Worm (Caenorhabditis elegans): ENCODE results near the gene F10G7.12.

The F10G7.12 gene

ce11 chrII:4727769-4728168 lies 38.2 kb downstream of the F10G7.12 start, which contains the start of gene ttr-41 (continued):
- TF ChIP-seq nhr-6 (tag; optimal IDR thresholded peaks at IDR 0.05), result no peak
- TF ChIP-seq nhr-10 (tag; optimal IDR thresholded peaks at IDR 0.05), result no peak
- no peak for TF ChIP-seq lin-38 (GFP tag; IDR thresholded peaks at IDR 0.05)

DNA sequence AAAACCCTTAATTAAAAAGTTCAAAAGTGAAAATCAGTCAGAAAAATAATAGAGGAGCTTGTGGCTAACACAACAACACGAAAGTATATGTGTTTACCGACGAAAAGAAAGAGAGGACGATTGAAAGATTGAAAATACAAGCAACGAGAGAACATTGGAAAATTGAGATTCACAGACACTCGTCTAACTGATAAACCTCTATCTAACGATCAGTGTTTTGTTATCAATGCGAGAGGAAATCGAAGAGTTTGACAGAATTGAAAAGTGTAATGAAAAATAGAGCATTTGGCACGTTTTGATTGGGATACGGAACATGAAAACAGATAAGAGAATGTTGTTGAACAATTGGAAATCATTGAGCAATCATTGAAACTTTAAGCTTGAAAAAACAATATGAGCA lies 39.1 kb downstream of the F10G7.12 start:
- TF ChIP-seq dve-1 (tag; optimal IDR thresholded peaks at IDR 0.05; ENCODE audit: insufficient read depth) (peak; percentile 92), F37D6.2 (tag; optimal IDR thresholded peaks at IDR 0.05) (no peak), T20F7.1 (GFP tag; optimal IDR thresholded peaks at IDR 0.05) (peak; percentile 33), fkh-10 (GFP tag; optimal IDR thresholded peaks at IDR 0.05) (no peak), Y5F2A.4 (GFP tag; optimal IDR thresholded peaks at IDR 0.05) (no peak), pqm-1 (tag; optimal IDR thresholded peaks at IDR 0.05) (peak; percentile 99), zag-1 (tag; optimal IDR thresholded peaks at IDR 0.05) (no peak), ceh-62 (tag; optimal IDR thresholded peaks at IDR 0.05) (no peak), nhr-11 (tag; optimal IDR thresholded peaks at IDR 0.05) (peak; percentile 62), hlh-11 (tag; optimal IDR thresholded peaks at IDR 0.05) (peak; percentile 91), mep-1 (tag; optimal IDR thresholded peaks at IDR 0.05) (peak; percentile 18), mdl-1 (tag; optimal IDR thresholded peaks at IDR 0.05) (peak in 1 of 2 experiments; percentile 47), ceh-32 (tag; optimal IDR thresholded peaks at IDR 0.05; ENCODE audit: poor library complexity) (no peak), daf-16 (GFP tag; optimal IDR thresholded peaks at IDR 0.05) (peak; percentile 66 to 95), daf-16 (tag; optimal IDR thresholded peaks at IDR 0.05) (peak; percentile 99), dpl-1 (GFP tag; optimal IDR thresholded peaks at IDR 0.05) (peak; percentile 0), lsy-2 (tag; optimal IDR thresholded peaks at IDR 0.05) (no peak), ZK546.5 (tag; optimal IDR thresholded peaks at IDR 0.05) (no peak), mdt-29 (GFP tag; IDR thresholded peaks at IDR 0.05) (no peak), hmg-1.1 (GFP tag; IDR thresholded peaks at IDR 0.05) (no peak), nhr-237 (tag; optimal IDR thresholded peaks at IDR 0.05) (no peak), php-3 (GFP tag; IDR thresholded peaks at IDR 0.05) (peak; percentile 50; the same call in 1 of the 2 replicates), hlh-30 (tag; optimal IDR thresholded peaks at IDR 0.05; ENCODE audit: insufficient read depth) (peak; percentile 31), mxl-3 (GFP tag; optimal IDR thresholded peaks at IDR 0.05) (peak; percentile 44), aha-1 (tag) (no peak), Y105C5A.15 (GFP tag; IDR thresholded peaks at IDR 0.05) (no peak), dmd-6 (GFP tag; IDR thresholded peaks at IDR 0.05) (peak; percentile 89), snpc-1.2 (GFP tag; IDR thresholded peaks at IDR 0.05) (no peak), tra-1 (GFP tag; IDR thresholded peaks at IDR 0.05) (peak; percentile 86), ztf-7 (tag; optimal IDR thresholded peaks at IDR 0.05) (no peak), nhr-25 (tag; optimal IDR thresholded peaks at IDR 0.05; ENCODE audit: borderline replicate concordance, insufficient read depth) (no peak), hif-1 (tag; optimal IDR thresholded peaks at IDR 0.05) (peak; percentile 58 to 96), nhr-77 (tag; optimal IDR thresholded peaks at IDR 0.05) (peak; percentile 92), F44E2.7 (GFP tag; IDR thresholded peaks at IDR 0.05) (no peak), dmd-9 (GFP tag; IDR thresholded peaks at IDR 0.05) (no peak), zip-11 (GFP tag; IDR thresholded peaks at IDR 0.05) (no peak), nhr-48 (tag; optimal IDR thresholded peaks at IDR 0.05) (no peak), nhr-42 (GFP tag; IDR thresholded peaks at IDR 0.05) (no peak), spr-1 (tag; optimal IDR thresholded peaks at IDR 0.05) (peak; percentile 34), unc-130 (GFP tag; optimal IDR thresholded peaks at IDR 0.05) (no peak), ceh-44 (GFP tag; IDR thresholded peaks at IDR 0.05) (no peak), set-16 (GFP tag; IDR thresholded peaks at IDR 0.05) (no peak), mxl-2 (GFP tag; conservative IDR thresholded peaks at IDR 0.05) (no peak), nhr-76 (tag; optimal IDR thresholded peaks at IDR 0.05) (no peak), R02D3.7 (tag; optimal IDR thresholded peaks at IDR 0.05) (no peak), cey-2 (tag; optimal IDR thresholded peaks at IDR 0.05; ENCODE audit: borderline replicate concordance, insufficient read depth) (peak; percentile 7), lin-13 (GFP tag; optimal IDR thresholded peaks at IDR 0.05) (no peak)

Data from whole organism, L4 larva.